Fruit fly (Drosophila melanogaster) whole organism, embryonic: ENCODE results near the gene kin17.

ENCODE experiments used
- BEAF-32 ChIP-seq: fragments of 200-800 bp; sonication (Bioruptor generic); optimal IDR thresholded peaks from 3 replicates; lab custom pipeline; 2017; ENCODE audit warnings: missing biosample characterization, missing genetic modification characterization, mild to moderate bottlenecking, moderate library complexity, missing genetic modification reagents
- Blimp-1 ChIP-seq: fragments of 200-800 bp; sonication (Bioruptor generic); optimal IDR thresholded peaks from 3 replicates; lab custom pipeline; 2018; ENCODE audit warnings: missing biosample characterization, missing genetic modification characterization, mild to moderate bottlenecking, moderate library complexity, missing genetic modification reagents
- C15 ChIP-seq: fragments of 200-800 bp; sonication (Bioruptor generic); IDR thresholded peaks from 3 replicates; pipeline ENCODE4 v1.3.6; 2022; ENCODE audit warnings: missing biosample characterization, missing genetic modification characterization
- CG10462 ChIP-seq: fragments of 200-800 bp; sonication (Bioruptor generic); optimal IDR thresholded peaks from 2 replicates; lab custom pipeline; 2016; ENCODE audit warnings: missing biosample characterization, missing genetic modification characterization
- CG11247 ChIP-seq: fragments of 200-800 bp; sonication (Bioruptor generic); IDR thresholded peaks from 2 replicates; pipeline ENCODE4 v1.3.6; 2022; ENCODE audit warnings: missing biosample characterization, missing genetic modification characterization
- CG11560 ChIP-seq: fragments of 200-800 bp; sonication (Bioruptor generic); IDR thresholded peaks from 3 replicates; pipeline ENCODE4 v1.3.6; 2022; ENCODE audit warnings: missing biosample characterization, missing genetic modification characterization
- CG1233 ChIP-seq: fragments of 200-800 bp; sonication (Bioruptor generic); optimal IDR thresholded peaks from 4 replicates; lab custom pipeline; 2018; ENCODE audit warnings: missing biosample characterization, mild to moderate bottlenecking, missing genetic modification characterization
- CG15269 ChIP-seq: fragments of 200-800 bp; sonication (Bioruptor generic); optimal IDR thresholded peaks from 2 replicates; lab custom pipeline; 2018; ENCODE audit warnings: missing biosample characterization, mild to moderate bottlenecking, missing genetic modification characterization, moderate library complexity
- CG17328 ChIP-seq: fragments of 200-800 bp; sonication (Bioruptor generic); IDR thresholded peaks from 2 replicates; pipeline ENCODE4 v1.3.6; 2022; ENCODE audit warnings: missing biosample characterization, missing genetic modification characterization
- CG17359 ChIP-seq: fragments of 200-800 bp; sonication (Bioruptor generic); optimal IDR thresholded peaks from 3 replicates; lab custom pipeline; 2018; ENCODE audit warnings: missing biosample characterization, mild to moderate bottlenecking, missing genetic modification characterization, moderate library complexity
- CG18262 ChIP-seq: fragments of 200-800 bp; optimal IDR thresholded peaks from 3 replicates; lab custom pipeline; 2019; ENCODE audit warnings: missing biosample characterization, mild to moderate bottlenecking, missing genetic modification characterization, moderate library complexity
- CG2129 ChIP-seq: fragments of 200-800 bp; sonication (Bioruptor generic); IDR thresholded peaks from 2 replicates; pipeline ENCODE4 v1.3.6; 2022; ENCODE audit warnings: missing biosample characterization, missing genetic modification characterization; ENCODE audit not compliant: partially characterized antibody
- CG33213 ChIP-seq: fragments of 200-800 bp; sonication (Bioruptor generic); optimal IDR thresholded peaks from 3 replicates; lab custom pipeline; 2016; ENCODE audit warnings: missing biosample characterization, missing genetic modification characterization
- CG42726 ChIP-seq: fragments of 200-800 bp; sonication (Bioruptor generic); IDR thresholded peaks from 2 replicates; pipeline ENCODE4 v1.3.6; 2022; ENCODE audit warnings: missing biosample characterization, missing genetic modification characterization; ENCODE audit not compliant: partially characterized antibody
- CG4360 ChIP-seq: fragments of 200-800 bp; sonication (Bioruptor generic); IDR thresholded peaks from 2 replicates; pipeline ENCODE4 v1.3.6; 2022; ENCODE audit warnings: missing biosample characterization, missing genetic modification characterization
- CG4424 ChIP-seq: fragments of 200-800 bp; sonication (Bioruptor generic); optimal IDR thresholded peaks from 3 replicates; lab custom pipeline; 2016; ENCODE audit warnings: missing biosample characterization, missing genetic modification characterization
- CG5180 ChIP-seq: fragments of 200-800 bp; sonication (Bioruptor generic); optimal IDR thresholded peaks from 3 replicates; lab custom pipeline; 2017; ENCODE audit warnings: missing biosample characterization, missing genetic modification characterization, mild to moderate bottlenecking, moderate library complexity, missing genetic modification reagents
- CG5953 ChIP-seq: fragments of 200-800 bp; sonication (Bioruptor generic); IDR thresholded peaks from 2 replicates; pipeline ENCODE4 v1.3.6; 2022; ENCODE audit warnings: missing biosample characterization, missing genetic modification characterization
- CG6175 ChIP-seq: fragments of 200-800 bp; sonication (Bioruptor generic); IDR thresholded peaks from 3 replicates; pipeline ENCODE4 v1.3.6; 2022; ENCODE audit warnings: missing biosample characterization, missing genetic modification characterization
- CG7372 ChIP-seq: fragments of 200-800 bp; sonication (Bioruptor generic); IDR thresholded peaks from 2 replicates; pipeline ENCODE4 v1.3.6; 2022; ENCODE audit warnings: missing biosample characterization, missing genetic modification characterization
- CG7786 ChIP-seq: fragments of 200-800 bp; sonication (Bioruptor generic); optimal IDR thresholded peaks from 2 replicates; lab custom pipeline; 2016; ENCODE audit warnings: missing biosample characterization, missing genetic modification characterization
- CG7963 ChIP-seq: fragments of 200-800 bp; sonication (Bioruptor generic); IDR thresholded peaks from 3 replicates; pipeline ENCODE4 v1.3.6; 2022; ENCODE audit warnings: missing biosample characterization, missing genetic modification characterization; ENCODE audit not compliant: partially characterized antibody
- CG8388 ChIP-seq: fragments of 200-800 bp; sonication (Bioruptor generic); optimal IDR thresholded peaks from 2 replicates; lab custom pipeline; 2019; ENCODE audit warnings: missing biosample characterization, mild to moderate bottlenecking, missing genetic modification characterization, moderate library complexity
- CG8765 ChIP-seq: fragments of 200-800 bp; sonication (Bioruptor generic); IDR thresholded peaks from 2 replicates; pipeline ENCODE4 v1.3.6; 2022; ENCODE audit warnings: missing biosample characterization, missing genetic modification characterization
- D19B ChIP-seq: fragments of 200-800 bp; sonication (Bioruptor generic); optimal IDR thresholded peaks from 2 replicates; lab custom pipeline; 2017; ENCODE audit warnings: missing biosample characterization, mild to moderate bottlenecking, missing genetic modification characterization
- Gsc ChIP-seq: fragments of 200-800 bp; sonication (Bioruptor generic); IDR thresholded peaks from 2 replicates; pipeline ENCODE4 v1.3.6; 2022; ENCODE audit warnings: missing biosample characterization, missing genetic modification characterization
- HHEX ChIP-seq: fragments of 200-800 bp; sonication (Bioruptor generic); optimal IDR thresholded peaks from 3 replicates; lab custom pipeline; 2017; ENCODE audit warnings: missing biosample characterization, mild to moderate bottlenecking, missing genetic modification characterization, missing genetic modification reagents
- Hand ChIP-seq: fragments of 200-800 bp; sonication (Bioruptor generic); optimal IDR thresholded peaks from 2 replicates; lab custom pipeline; 2017; ENCODE audit warnings: mild to moderate bottlenecking, missing biosample characterization, missing genetic modification reagents, missing genetic modification characterization
- Hr39 ChIP-seq: fragments of >200 bp; optimal IDR thresholded peaks from 2 replicates; lab custom pipeline; 2017
- NfI ChIP-seq: fragments of 200-800 bp; sonication (Bioruptor generic); optimal IDR thresholded peaks from 3 replicates; lab custom pipeline; 2018; ENCODE audit warnings: missing biosample characterization, mild to moderate bottlenecking, missing genetic modification characterization, moderate library complexity
- Sox100B ChIP-seq: fragments of 200-800 bp; sonication (Bioruptor generic); optimal IDR thresholded peaks from 3 replicates; lab custom pipeline; 2018; ENCODE audit warnings: missing biosample characterization, mild to moderate bottlenecking, missing genetic modification characterization
- Sox102F ChIP-seq: fragments of 200-800 bp; sonication (Bioruptor generic); optimal IDR thresholded peaks from 2 replicates; lab custom pipeline; 2018; ENCODE audit warnings: missing biosample characterization, mild to moderate bottlenecking, missing genetic modification characterization, moderate library complexity
- Ssrp ChIP-seq: fragments of 200-800 bp; sonication (Bioruptor generic); optimal IDR thresholded peaks from 2 replicates; lab custom pipeline; 2018; ENCODE audit warnings: missing biosample characterization, mild to moderate bottlenecking, missing genetic modification characterization, moderate library complexity
- Trl ChIP-seq, 3 experiments: fragments of >200 bp in 2 of 3; fragments of 200-800 bp in 1 of 3; sonication (Bioruptor generic) in 1 of 3; optimal IDR thresholded peaks; 2 replicates in 1 of 3; 3 replicates in 2 of 3; lab custom pipeline; 2016 to 2017; ENCODE audit warnings: missing biosample characterization in 1 of 3, missing genetic modification characterization in 1 of 3
- Xrp1 ChIP-seq: fragments of 200-800 bp; sonication (Bioruptor generic); IDR thresholded peaks from 2 replicates; pipeline ENCODE4 v1.3.6; 2022; ENCODE audit warnings: missing biosample characterization, missing genetic modification characterization
- ara ChIP-seq: fragments of 200-800 bp; sonication (Bioruptor generic); IDR thresholded peaks from 2 replicates; pipeline ENCODE4 v1.3.6; 2022; ENCODE audit warnings: missing biosample characterization, missing genetic modification characterization
- ase ChIP-seq: fragments of 200-800 bp; sonication (Bioruptor generic); IDR thresholded peaks from 3 replicates; pipeline ENCODE4 v1.3.6; 2022; ENCODE audit warnings: missing biosample characterization, missing genetic modification characterization
- ash1 ChIP-seq: fragments of 200-800 bp; sonication (Bioruptor generic); optimal IDR thresholded peaks from 2 replicates; lab custom pipeline; 2018; ENCODE audit warnings: missing biosample characterization, mild to moderate bottlenecking, missing genetic modification characterization
- grn ChIP-seq: fragments of 200-800 bp; sonication (Bioruptor generic); optimal IDR thresholded peaks from 3 replicates; lab custom pipeline; 2017; ENCODE audit warnings: missing biosample characterization, missing genetic modification characterization
- gt ChIP-seq: fragments of 200-800 bp; sonication (Bioruptor generic); IDR thresholded peaks from 2 replicates; pipeline ENCODE4 v1.3.6; 2022; ENCODE audit warnings: missing biosample characterization, missing genetic modification characterization
- onecut ChIP-seq: fragments of 200-800 bp; sonication (Bioruptor generic); IDR thresholded peaks from 2 replicates; pipeline ENCODE4 v1.3.6; 2022; ENCODE audit warnings: missing biosample characterization, missing genetic modification characterization
- otp ChIP-seq: fragments of 200-800 bp; sonication (Bioruptor generic); IDR thresholded peaks from 3 replicates; pipeline ENCODE4, ENCODE4 v1.3.6; 2022; ENCODE audit warnings: missing biosample characterization, missing genetic modification characterization
- pb ChIP-seq: fragments of 200-800 bp; sonication (Bioruptor generic); optimal IDR thresholded peaks from 3 replicates; lab custom pipeline; 2016; ENCODE audit warnings: missing biosample characterization, missing genetic modification characterization
- schlank ChIP-seq: fragments of 200-800 bp; sonication (Bioruptor generic); optimal IDR thresholded peaks from 2 replicates; lab custom pipeline; 2018; ENCODE audit warnings: missing biosample characterization, mild to moderate bottlenecking, missing genetic modification characterization
- scrt ChIP-seq: fragments of 200-800 bp; sonication (Bioruptor generic); optimal IDR thresholded peaks from 2 replicates; lab custom pipeline; 2018; ENCODE audit warnings: missing biosample characterization, mild to moderate bottlenecking, missing genetic modification characterization, moderate library complexity
- sr ChIP-seq: fragments of 200-800 bp; sonication (Bioruptor generic); IDR thresholded peaks from 3 replicates; pipeline ENCODE4 v1.3.6; 2022; ENCODE audit warnings: missing biosample characterization, missing genetic modification characterization
- ssp ChIP-seq: fragments of 200-800 bp; sonication (Bioruptor generic); IDR thresholded peaks from 2 replicates; pipeline ENCODE4 v1.3.6; 2022; ENCODE audit warnings: missing biosample characterization, missing genetic modification characterization
- usp ChIP-seq: fragments of >200 bp; optimal IDR thresholded peaks from 2 replicates; lab custom pipeline; 2017; ENCODE audit warnings: missing biosample characterization, missing genetic modification characterization
- wek ChIP-seq: fragments of 200-800 bp; sonication (Bioruptor generic); optimal IDR thresholded peaks from 3 replicates; lab custom pipeline; 2018; ENCODE audit warnings: missing biosample characterization, mild to moderate bottlenecking, missing genetic modification characterization, moderate library complexity
- zfh2 ChIP-seq: fragments of 200-800 bp; sonication (Bioruptor generic); optimal IDR thresholded peaks from 2 replicates; lab custom pipeline; 2016; ENCODE audit warnings: missing biosample characterization, missing genetic modification characterization

The kin17 gene

DNA sequence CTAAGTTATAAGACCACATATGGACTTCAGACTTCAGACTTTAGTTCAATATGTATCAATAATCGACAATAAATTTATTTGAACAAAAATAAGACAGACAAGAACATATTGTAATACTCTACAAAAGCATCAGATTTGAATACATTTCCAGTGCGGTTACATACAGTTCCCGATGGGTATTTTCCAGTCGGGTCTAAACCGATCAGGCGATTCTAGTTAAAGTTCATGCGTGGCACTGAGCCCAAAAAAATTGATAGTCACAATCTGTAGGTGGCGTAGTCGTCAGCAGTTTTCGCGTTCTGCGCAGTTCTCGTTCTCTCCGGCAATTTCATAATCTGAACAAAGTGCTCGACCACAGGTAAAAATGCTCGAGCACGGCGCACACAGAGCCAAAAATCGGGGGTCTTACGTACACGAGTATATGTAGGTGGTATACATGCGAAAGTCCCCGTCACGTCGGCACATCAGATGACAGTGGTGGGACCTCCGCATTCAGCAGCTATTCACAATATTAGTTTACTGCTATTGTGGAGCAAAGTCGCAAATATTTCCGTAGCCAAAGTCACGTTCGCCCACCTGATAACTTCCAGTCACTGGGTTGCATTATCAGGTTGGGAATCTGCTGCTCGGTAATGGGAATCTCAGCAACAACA lies 38.8 kb downstream of the kin17 start (continued):
- TF ChIP-seq Blimp-1 (no peak), CG8388 (GFP tag; lab: Kevin White, UChicago) (no peak), gt (GFP tag; lab: Robert Waterston, UW) (no peak), CG4424 (GFP tag; lab: Kevin White, UChicago) (no peak), CG17359 (tag; lab: Kevin White, UChicago) (no peak), CG7786 (peak; percentile 45), ara (GFP tag; lab: Robert Waterston, UW) (no peak), grn (GFP tag; lab: Kevin White, UChicago) (peak; percentile 72), CG2129 (GFP tag; lab: Robert Waterston, UW) (no peak), CG33213 (GFP tag; lab: Kevin White, UChicago) (no peak), D19B (peak; percentile 99), CG10462 (GFP tag; lab: Kevin White, UChicago) (no peak), CG5953 (0 out of 2 replicates have a peak, but pooled peaks have one; percentile 20), Ssrp (tag; lab: Kevin White, UChicago) (no peak), C15 (GFP tag; lab: Robert Waterston, UW) (no peak), CG7372 (GFP tag; lab: Robert Waterston, UW) (no peak), Hand (GFP tag; lab: Kevin White, UChicago) (peak; percentile 61), Xrp1 (GFP tag; lab: Robert Waterston, UW) (no peak), CG1233 (GFP tag; lab: Kevin White, UChicago) (no peak), ase (GFP tag; lab: Robert Waterston, UW) (no peak), CG11560 (tag; lab: Robert Waterston, UW) (no peak), Sox102F (GFP tag; lab: Kevin White, UChicago) (peak; percentile 22), CG11247 (GFP tag; lab: Robert Waterston, UW) (no peak), onecut (GFP tag; lab: Robert Waterston, UW) (0 out of 2 replicates have a peak, but pooled peaks have one; percentile 12), CG7963 (GFP tag; lab: Robert Waterston, UW) (no peak), usp (no peak), schlank (tag; lab: Kevin White, UChicago) (no peak), scrt (no peak), CG42726 (GFP tag; lab: Robert Waterston, UW) (no peak), CG17328 (GFP tag; lab: Robert Waterston, UW) (no peak), CG4360 (GFP tag; lab: Robert Waterston, UW) (no peak), ash1 (GFP tag; lab: Kevin White, UChicago) (no peak), Trl (optimal IDR thresholded peaks at IDR 0.05; lab: Kevin White, UChicago) (peak in 1 of 2 experiments; percentile 5), Trl (GFP tag; optimal IDR thresholded peaks at IDR 0.05; lab: Kevin White, UChicago) (no peak), wek (GFP tag; lab: Kevin White, UChicago) (no peak), CG15269 (tag; lab: Kevin White, UChicago) (peak; percentile 55), ssp (GFP tag; lab: Robert Waterston, UW) (no peak), Hr39 (no peak), BEAF-32 (GFP tag; lab: Kevin White, UChicago) (no peak), Sox100B (GFP tag; lab: Kevin White, UChicago) (peak; percentile 13), CG6175 (GFP tag; lab: Robert Waterston, UW) (no peak), NfI (peak; percentile 3), otp (GFP tag; lab: Robert Waterston, UW) (0 out of 3 replicates have a peak, but pooled peaks have one; percentile 26), CG18262 (peak; percentile 22), HHEX (GFP tag; lab: Kevin White, UChicago) (no peak), sr (GFP tag; lab: Robert Waterston, UW) (no peak), zfh2 (GFP tag; lab: Kevin White, UChicago) (peak; percentile 69), CG8765 (GFP tag; lab: Robert Waterston, UW) (peak; percentile 44; the same call in 1 of the 2 replicates), Gsc (GFP tag; lab: Robert Waterston, UW) (no peak), pb (GFP tag; lab: Kevin White, UChicago) (no peak), CG5180 (no peak)
